Fruit fly (Drosophila melanogaster) ovary, adult (tissue): ENCODE measurements around the gene Cpr65Aw.
A peak's percentile ranks its signal among the peaks of the same experiment; 100 is the strongest.

Experiments used
- CG17801 ChIP-seq: fragments of 200-800 bp; optimal IDR thresholded peaks from 2 replicates; lab custom pipeline; 2019; ENCODE audit warnings: missing biosample characterization, mild to moderate bottlenecking, missing genetic modification characterization, moderate library complexity; ENCODE audit not compliant: partially characterized antibody

The Cpr65Aw gene

DNA sequence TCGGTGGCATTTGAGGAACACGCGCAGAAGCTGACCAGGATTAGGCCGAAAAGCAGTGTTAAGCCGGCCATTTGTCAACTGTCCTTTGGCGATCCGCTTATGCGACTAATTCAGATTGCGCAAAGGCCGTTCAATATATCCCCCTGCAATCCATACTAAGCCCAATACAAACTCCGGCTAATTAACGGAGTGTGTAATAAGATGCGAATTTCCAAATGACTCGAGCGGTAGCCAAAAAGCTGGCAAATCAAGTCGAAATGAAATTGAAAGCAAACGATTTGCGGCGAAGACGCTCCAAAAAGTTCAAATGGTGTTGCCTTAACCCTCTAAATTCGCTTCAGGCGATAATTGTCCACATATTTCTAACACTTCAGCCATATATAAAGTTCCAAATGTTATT lies at the start of gene Cpr65Aw:
Gene Cpr65Aw, minus strand, starts transcription at position 101 of the 400 bp plus-strand sequence.
- no peak for TF ChIP-seq CG17801 (GFP tag; lab: Kevin White, UChicago)

DNA sequence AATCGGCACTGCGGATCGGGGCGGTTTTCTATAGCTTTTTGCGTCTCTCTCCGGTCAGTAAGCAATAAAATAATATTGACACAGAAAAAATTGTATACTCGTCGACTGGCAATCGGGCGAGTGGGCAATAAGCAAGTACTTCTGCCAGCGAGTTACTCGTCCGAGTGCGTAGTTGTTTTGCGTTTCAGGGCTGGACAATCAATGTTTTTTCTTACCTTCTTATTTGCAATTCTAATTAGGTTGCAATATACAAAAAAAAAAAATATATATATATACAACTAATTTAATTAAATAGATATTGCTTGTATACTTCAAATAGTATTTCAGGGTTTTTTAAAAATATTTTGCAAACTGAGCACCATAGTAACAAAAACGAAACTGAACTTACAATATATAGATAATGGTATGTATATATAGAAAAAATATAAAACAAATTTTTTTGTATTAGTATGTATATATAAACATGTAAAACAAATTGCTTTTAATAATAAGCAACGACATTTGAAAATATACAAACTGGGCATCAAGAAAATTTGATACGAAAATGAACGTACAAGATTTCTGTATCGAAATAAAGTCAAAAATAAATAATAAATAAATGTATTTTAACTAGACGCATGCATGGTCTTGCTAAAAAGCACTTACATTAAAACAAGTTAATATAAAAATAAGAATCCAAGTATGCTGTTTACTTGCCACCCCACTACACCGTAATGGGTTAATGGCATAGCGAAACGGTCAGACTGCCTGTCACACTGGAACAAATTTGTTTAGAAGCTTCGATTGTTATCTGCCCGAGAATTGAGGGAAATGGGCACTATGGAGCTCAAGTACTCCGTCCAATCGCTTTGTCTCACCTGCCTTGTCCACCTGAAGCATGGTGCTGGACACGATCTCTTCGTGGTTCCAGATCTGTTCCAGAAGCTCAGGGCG lies 47.0 kb upstream of the Cpr65Aw start, which contains the start of the genes D19A and CG7386:
Gene D19A, minus strand, starts transcription at position 129 of the 933 bp plus-strand sequence.
Gene CG7386, plus strand, starts transcription at position 751 of the 933 bp plus-strand sequence.
- peak; percentile 63 for TF ChIP-seq CG17801 (GFP tag; lab: Kevin White, UChicago)

DNA sequence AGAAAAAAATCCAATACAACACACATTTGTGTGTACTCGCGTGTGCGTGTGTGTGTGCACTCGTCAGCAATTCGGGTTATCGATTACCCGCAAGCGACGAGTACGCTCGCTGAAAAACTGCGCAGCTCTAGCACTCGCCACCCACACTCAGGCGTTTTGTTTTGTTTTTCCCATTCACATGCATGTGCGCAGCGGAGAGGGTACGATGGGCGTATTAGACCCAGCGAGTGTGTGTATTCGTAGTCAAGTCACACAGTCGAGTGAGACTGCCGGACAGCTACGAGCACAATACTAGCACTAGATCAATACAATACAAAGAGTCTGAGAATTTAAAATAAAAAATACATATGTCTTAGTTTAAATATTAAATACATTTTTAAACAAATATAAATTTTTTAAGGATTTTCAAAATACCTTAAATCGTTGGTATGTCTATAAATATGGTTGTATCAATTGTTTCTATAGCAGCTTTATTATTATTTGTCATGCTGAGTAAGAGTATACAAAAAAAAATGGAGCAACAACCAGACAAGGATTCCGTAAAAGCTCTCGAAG lies 42.7 kb upstream of the Cpr65Aw start, which contains the start of the genes D19B and CG43293:
Gene D19B, minus strand, starts transcription at position 37 of the 555 bp plus-strand sequence.
Gene CG43293, plus strand, starts transcription at position 306 of the 555 bp plus-strand sequence.
- peak; percentile 69 for TF ChIP-seq CG17801 (GFP tag; lab: Kevin White, UChicago)

DNA sequence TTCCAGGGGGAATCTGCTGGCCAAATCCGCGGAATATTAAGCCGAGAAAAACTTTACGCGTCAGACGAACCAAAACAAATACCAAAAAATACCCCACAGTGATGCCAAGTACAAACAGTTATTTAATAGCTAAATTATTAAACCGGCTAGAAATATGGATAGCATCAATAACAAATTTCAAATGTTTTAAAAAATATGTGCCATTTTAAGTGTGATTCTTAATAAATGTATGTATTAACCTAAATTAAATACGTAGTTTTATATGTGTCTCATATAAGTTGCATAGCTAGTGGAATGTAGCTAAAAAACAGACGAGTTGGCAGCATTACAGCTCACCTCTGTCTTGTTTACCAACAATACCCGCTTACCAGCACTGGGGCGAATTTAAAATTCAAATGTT lies 39.6 kb upstream of the Cpr65Aw start, which contains the start of gene CG10274:
Gene CG10274, minus strand, starts transcription at position 54 of the 400 bp plus-strand sequence.
- peak; percentile 61 for TF ChIP-seq CG17801 (GFP tag; lab: Kevin White, UChicago)

DNA sequence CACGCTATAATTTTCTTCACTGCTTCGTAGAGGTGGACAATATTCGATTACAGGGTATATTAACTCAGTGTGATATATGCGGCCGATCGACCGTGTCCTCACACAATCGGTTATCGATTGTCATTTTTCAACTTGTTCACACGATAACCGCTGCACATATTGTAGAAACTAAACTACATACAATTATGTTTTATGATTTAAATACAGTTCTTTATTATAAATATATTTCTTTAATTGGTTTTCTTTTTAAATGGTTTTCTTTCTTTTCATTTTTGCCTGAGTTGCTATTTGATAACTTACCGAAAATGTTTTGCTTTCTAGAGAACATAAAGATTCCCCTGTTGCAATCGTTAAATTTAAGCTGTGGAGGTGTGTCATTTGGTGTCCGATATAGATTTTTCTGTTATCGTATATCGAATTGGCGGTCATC lies 31.6 kb upstream of the Cpr65Aw start, which contains the start of the genes fmt and CG7376:
Gene fmt, minus strand, starts transcription at position 55 of the 430 bp plus-strand sequence.
Gene CG7376, plus strand, starts transcription at position 423 of the 430 bp plus-strand sequence.
- peak; percentile 36 for TF ChIP-seq CG17801 (GFP tag; lab: Kevin White, UChicago)

DNA sequence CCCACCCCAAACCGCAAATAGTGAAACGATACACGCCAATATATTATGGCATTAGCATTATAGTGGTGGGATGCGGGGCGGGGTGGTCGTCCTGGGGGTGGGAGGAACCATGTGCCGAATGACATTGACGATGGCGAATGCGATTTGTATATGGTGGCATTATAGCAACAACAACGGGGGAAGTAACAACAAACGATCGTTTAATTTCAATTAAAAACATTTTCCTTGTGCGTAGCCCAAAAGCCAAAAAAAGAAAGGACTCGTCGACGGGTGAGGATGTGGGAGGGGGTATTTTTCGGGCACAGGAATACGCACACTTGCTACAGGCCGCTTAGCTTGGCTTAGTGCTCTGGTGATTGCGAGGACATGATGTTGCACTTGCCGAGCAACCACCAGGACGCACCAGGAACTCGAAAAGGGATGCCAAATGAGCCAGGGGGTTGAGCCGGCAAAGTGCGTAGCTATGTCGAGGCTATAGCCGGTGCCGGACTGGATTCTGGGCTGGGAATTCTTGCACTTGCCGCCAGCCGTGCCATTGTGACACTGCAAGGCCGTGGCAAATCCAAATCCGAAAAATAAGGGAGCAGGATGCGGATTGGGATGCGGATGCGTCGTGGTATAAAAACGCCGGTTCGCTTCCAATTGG lies 20.4 kb upstream of the Cpr65Aw start, which contains the start of gene Prdm13:
Gene Prdm13, plus strand, starts transcription at position 645 of the 646 bp plus-strand sequence.
- no peak for TF ChIP-seq CG17801 (GFP tag; lab: Kevin White, UChicago)

DNA sequence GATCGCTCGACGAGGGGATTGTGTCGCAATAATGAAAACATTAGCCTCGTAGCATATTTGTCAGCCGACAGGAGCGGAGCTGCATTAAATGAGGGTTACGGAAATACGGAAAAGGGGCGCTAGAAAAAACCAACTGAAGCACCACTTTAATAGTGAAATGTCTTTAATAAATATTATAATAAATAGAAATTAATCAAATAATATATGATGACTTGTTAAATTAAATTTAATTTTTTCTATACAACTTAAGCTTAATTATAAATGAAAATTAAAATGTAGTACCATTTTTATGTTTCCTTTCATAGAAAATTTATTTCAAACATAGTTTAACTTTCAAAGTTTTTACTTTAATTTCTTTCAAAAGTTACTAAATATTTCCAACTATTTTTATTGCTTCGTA lies 19.8 kb upstream of the Cpr65Aw start:
- TF ChIP-seq CG17801 (GFP tag; lab: Kevin White, UChicago) = no peak

DNA sequence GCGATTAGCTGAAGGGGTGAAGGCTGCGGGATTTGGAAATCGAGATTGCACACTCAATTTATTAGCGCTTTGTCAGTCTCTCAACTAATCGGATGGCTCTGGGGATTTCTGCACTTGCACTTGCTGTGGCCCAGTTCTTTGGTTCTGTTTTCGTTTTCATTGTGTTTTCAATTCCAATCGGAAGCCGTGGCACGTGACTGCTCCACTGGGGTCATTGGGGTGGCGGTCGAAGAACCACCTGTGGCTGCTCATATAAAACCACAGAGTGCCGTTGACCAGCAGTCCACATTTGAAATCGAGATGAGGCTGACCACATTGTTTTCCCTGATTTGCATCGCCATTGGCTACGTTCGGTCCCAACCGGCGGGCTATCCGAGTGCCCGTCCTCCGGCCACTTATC lies 18.3 kb upstream of the Cpr65Aw start, which contains the start of gene Cpr65Az:
Gene Cpr65Az, plus strand, starts transcription at position 301 of the 400 bp plus-strand sequence.
- TF ChIP-seq CG17801 (GFP tag; lab: Kevin White, UChicago) = no peak

DNA sequence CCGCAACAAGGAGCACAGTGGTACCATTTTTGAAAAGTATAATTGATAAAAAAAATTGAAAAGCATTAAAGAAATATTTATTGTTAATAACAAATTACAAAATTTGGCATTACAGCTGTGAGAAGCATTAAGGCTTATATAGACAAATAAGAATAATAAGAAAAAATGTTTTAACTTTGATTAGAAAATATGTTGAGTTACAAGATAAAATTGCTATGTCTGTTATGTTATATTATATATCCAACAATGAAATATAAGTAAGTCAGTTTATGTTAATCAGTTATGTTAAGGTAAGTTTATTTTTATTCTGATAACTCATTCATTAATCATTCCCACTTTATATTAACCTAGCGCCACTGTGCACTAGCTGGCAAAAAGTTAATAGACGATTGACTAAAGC lies 17.6 kb upstream of the Cpr65Aw start:
- no peak for TF ChIP-seq CG17801 (GFP tag; lab: Kevin White, UChicago)

DNA sequence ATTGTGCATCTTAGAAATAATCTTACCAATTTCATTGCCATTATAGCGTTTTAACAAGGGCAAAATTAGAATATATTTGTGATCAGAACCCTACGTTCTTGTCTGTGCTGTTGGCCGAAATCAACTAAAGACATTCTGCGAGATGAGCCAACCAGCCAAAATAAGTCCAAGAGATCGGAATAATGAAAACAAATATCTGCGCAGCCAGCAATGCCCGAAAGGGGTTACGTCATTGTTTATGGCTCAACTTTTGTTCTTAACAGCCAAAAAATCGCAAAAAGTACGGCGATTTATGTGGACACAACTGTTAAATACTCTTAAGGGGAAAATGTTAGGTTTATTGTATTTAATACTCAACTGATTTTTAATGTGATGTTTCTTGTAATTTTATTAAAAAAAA lies 16.3 kb upstream of the Cpr65Aw start, which contains the start of gene Cpr65Ay:
Gene Cpr65Ay, minus strand, starts transcription at position 101 of the 400 bp plus-strand sequence.
- TF ChIP-seq CG17801 (GFP tag; lab: Kevin White, UChicago) = no peak

DNA sequence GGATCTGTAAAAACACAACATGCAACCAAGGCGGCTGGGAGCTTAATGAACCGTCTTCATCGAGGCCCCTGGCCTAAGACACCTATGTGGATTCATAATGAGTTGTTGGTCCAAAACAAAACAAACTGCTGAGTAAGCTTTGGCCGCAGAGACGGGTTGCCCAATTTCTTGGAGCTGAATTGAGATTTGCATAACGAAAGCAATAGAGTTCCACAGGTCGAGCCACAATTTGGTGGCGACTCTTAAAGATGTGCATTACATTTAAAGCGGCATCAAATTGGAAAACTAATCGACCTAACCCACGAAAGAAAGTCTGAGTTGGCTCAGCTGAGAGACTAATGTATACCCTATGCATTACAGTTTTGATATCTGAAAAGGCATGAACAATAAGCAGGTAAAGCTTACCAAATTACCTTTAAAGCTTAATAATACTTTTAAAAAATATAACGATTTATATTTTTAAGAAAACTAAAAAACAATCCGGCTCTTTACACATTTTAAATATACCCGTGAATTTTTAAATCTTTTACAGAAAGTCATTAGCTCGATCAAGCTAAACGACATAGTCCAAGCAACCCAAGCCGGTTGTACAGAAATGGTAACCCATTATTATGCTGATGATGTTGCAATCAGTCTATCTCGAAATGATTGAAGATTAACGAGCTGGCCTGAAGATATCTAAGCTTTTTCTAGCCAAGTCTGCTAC lies 15.3 kb upstream of the Cpr65Aw start, which contains the start of gene CG13297:
Gene CG13297, minus strand, starts transcription at position 51 of the 706 bp plus-strand sequence.
- TF ChIP-seq CG17801 (GFP tag; lab: Kevin White, UChicago) = no peak

DNA sequence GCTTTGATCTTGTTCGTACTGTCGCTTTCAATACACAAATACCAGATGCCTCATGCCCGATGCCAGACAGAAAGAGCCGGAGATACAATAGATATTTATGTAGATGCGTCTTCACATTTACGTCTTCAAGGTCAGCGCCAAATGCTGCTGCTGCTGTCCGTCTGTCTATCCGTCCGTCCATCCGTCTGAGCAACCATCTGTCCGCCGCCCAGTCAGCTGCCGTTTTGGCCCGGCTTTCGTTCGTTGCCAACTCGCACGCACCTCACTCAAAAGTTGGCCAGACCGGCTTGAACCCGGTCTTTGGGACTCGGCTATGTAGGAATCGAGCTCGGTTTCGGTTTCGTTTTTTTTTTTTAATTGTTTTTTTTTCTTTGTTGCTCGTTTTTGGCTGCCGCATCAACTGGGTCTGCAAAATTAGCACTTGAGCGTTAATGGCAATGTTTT lies 12.8 kb upstream of the Cpr65Aw start:
- TF ChIP-seq CG17801 (GFP tag; lab: Kevin White, UChicago) = no peak

DNA sequence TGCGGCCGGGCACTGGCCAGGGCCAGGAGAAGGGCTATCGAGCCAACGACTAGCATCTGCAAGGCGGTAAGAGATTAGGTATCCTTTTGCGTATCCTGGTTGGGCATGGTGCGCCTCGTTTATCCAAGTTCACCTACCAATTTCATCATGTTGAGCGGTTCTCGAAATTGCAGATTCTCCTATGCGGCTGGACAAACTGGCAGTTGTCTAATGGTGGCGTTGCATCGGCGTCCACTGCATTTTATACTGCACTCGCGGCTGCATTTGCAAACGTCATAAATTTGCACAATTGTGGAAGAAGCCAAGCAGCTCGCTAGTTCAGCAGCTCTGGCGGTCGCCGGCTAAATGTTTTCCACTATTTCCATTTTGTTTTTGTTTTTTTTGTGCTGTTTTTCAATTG lies 10.3 kb upstream of the Cpr65Aw start, which contains the start of gene Acp65Aa:
Gene Acp65Aa, minus strand, starts transcription at position 215 of the 400 bp plus-strand sequence.
- no peak for TF ChIP-seq CG17801 (GFP tag; lab: Kevin White, UChicago)
